Worm (Caenorhabditis elegans) whole organism, young adult: ENCODE measurements around the gene che-11.
"Not testable (repeated sequence)": the region's sequence is repeated elsewhere in the genome, so short reads cannot be mapped to it uniquely, and the experiment has no call there.

Experiments
- F22D6.2 ChIP-seq: sonication (generic microtip); optimal IDR thresholded peaks from 2 replicates; lab custom pipeline; 2016; ENCODE audit warnings: mild to moderate bottlenecking, missing genetic modification characterization, missing compliant biosample characterization
- F33H1.4 ChIP-seq: fragments of 200-800 bp; sonication (Bioruptor generic); IDR thresholded peaks from 2 replicates; pipeline ENCODE4 v1.3.6; 2022; ENCODE audit warnings: missing genetic modification reagents, missing genetic modification characterization, missing compliant biosample characterization
- F39B2.1 ChIP-seq: fragments of 200-800 bp; sonication (Bioruptor generic); IDR thresholded peaks from 2 replicates; pipeline ENCODE4 v1.3.6; 2022; ENCODE audit warnings: missing genetic modification reagents, missing genetic modification characterization, missing compliant biosample characterization
- F57C9.4 ChIP-seq: sonication (generic microtip); optimal IDR thresholded peaks from 2 replicates; lab custom pipeline; 2017; ENCODE audit warnings: mild to moderate bottlenecking, missing genetic modification characterization, missing compliant biosample characterization
- K11D2.4 ChIP-seq: fragments of 200-800 bp; sonication (Bioruptor generic); IDR thresholded peaks from 2 replicates; pipeline ENCODE4 v1.3.6; 2022; ENCODE audit warnings: missing genetic modification reagents, missing genetic modification characterization, missing compliant biosample characterization
- Y95B8A.8 ChIP-seq: fragments of 200-800 bp; sonication (Bioruptor generic); IDR thresholded peaks from 2 replicates; pipeline ENCODE4 v1.3.6; 2022; ENCODE audit warnings: missing genetic modification reagents, missing genetic modification characterization, missing compliant biosample characterization
- athp-1 ChIP-seq: sonication (generic microtip); optimal IDR thresholded peaks from 2 replicates; lab custom pipeline; 2017; ENCODE audit warnings: mild to moderate bottlenecking, missing genetic modification characterization, missing compliant biosample characterization
- ceh-100 ChIP-seq: fragments of 200-800 bp; sonication (Bioruptor generic); IDR thresholded peaks from 2 replicates; pipeline ENCODE4 v1.3.6; 2022; ENCODE audit warnings: missing genetic modification reagents, missing genetic modification characterization, missing compliant biosample characterization
- ceh-27 ChIP-seq: fragments of 200-800 bp; sonication (Bioruptor generic); optimal IDR thresholded peaks from 2 replicates; lab custom pipeline; 2018; ENCODE audit warnings: mild to moderate bottlenecking, missing genetic modification characterization, moderate library complexity, missing compliant biosample characterization
- ceh-40 ChIP-seq: fragments of 200-800 bp; sonication (Bioruptor generic); IDR thresholded peaks from 2 replicates; pipeline ENCODE4 v1.3.6; 2022; ENCODE audit warnings: missing genetic modification characterization, missing compliant biosample characterization
- ceh-58 ChIP-seq: fragments of 200-800 bp; sonication (Bioruptor generic); IDR thresholded peaks from 2 replicates; pipeline ENCODE4 v1.3.6; 2022; ENCODE audit warnings: missing genetic modification characterization, missing compliant biosample characterization
- ceh-79 ChIP-seq: sonication (generic microtip); optimal IDR thresholded peaks from 2 replicates; lab custom pipeline; 2017; ENCODE audit warnings: mild to moderate bottlenecking, missing genetic modification characterization, missing compliant biosample characterization
- dox-1 ChIP-seq: fragments of 200-800 bp; sonication (Bioruptor generic); IDR thresholded peaks from 2 replicates; pipeline ENCODE4 v1.3.6; 2022; ENCODE audit warnings: missing genetic modification reagents, missing genetic modification characterization, missing compliant biosample characterization
- dpl-1 ChIP-seq: fragments of 150-350 bp; optimal IDR thresholded peaks from 2 replicates; lab custom pipeline; 2014; ENCODE audit warnings: missing biosample characterization, missing genetic modification reagents, missing genetic modification characterization
- egl-18 ChIP-seq: fragments of 200-800 bp; sonication (Bioruptor generic); IDR thresholded peaks from 2 replicates; pipeline ENCODE4 v1.3.6; 2022; ENCODE audit warnings: missing genetic modification reagents, missing genetic modification characterization, missing compliant biosample characterization
- fkh-3 ChIP-seq: sonication (generic microtip); optimal IDR thresholded peaks from 2 replicates; lab custom pipeline; 2016; ENCODE audit warnings: mild to moderate bottlenecking, missing genetic modification characterization, missing compliant biosample characterization
- gei-17 ChIP-seq: fragments of 200-800 bp; sonication (Bioruptor generic); optimal IDR thresholded peaks from 2 replicates; lab custom pipeline; 2018; ENCODE audit warnings: mild to moderate bottlenecking, missing genetic modification characterization, missing compliant biosample characterization
- him-1 ChIP-seq: sonication (generic microtip); optimal IDR thresholded peaks from 2 replicates; lab custom pipeline; 2016; ENCODE audit warnings: missing genotype, missing genetic modification reagents, missing genetic modification characterization, missing compliant biosample characterization
- hlh-12 ChIP-seq: sonication (generic microtip); optimal IDR thresholded peaks from 2 replicates; lab custom pipeline; 2016; ENCODE audit warnings: missing genetic modification characterization, missing compliant biosample characterization
- hsf-1 ChIP-seq: fragments of 200-800 bp; sonication (Bioruptor generic); IDR thresholded peaks from 2 replicates; pipeline ENCODE4 v1.3.6; 2022; ENCODE audit warnings: missing genetic modification reagents, missing genetic modification characterization, missing compliant biosample characterization
- lag-1 ChIP-seq: fragments of 200-800 bp; sonication (Bioruptor generic); IDR thresholded peaks from 2 replicates; pipeline ENCODE4 v1.3.6; 2022; ENCODE audit warnings: missing genetic modification reagents, missing genetic modification characterization, missing compliant biosample characterization
- let-607 ChIP-seq, 2 experiments: fragments of 200-800 bp in 1 of 2; sonication (Bioruptor generic) in 1 of 2; sonication (generic microtip) in 1 of 2; optimal IDR thresholded peaks; 2 replicates each; lab custom pipeline; 2016 to 2018; ENCODE audit warnings: mild to moderate bottlenecking in 2 of 2, missing compliant biosample characterization in 2 of 2, missing genetic modification characterization in 2 of 2, moderate library complexity in 2 of 2, missing genotype in 1 of 2
- madf-6 ChIP-seq: fragments of 200-800 bp; sonication (Bioruptor generic); IDR thresholded peaks from 2 replicates; pipeline ENCODE4 v1.3.6; 2022; ENCODE audit warnings: missing genetic modification reagents, missing genetic modification characterization, missing compliant biosample characterization
- mcd-1 ChIP-seq: fragments of 200-800 bp; sonication (Bioruptor generic); IDR thresholded peaks from 2 replicates; pipeline ENCODE4 v1.3.6; 2022; ENCODE audit warnings: missing genetic modification reagents, missing genetic modification characterization, missing compliant biosample characterization
- mxl-1 ChIP-seq: sonication (generic microtip); optimal IDR thresholded peaks from 2 replicates; lab custom pipeline; 2016; ENCODE audit warnings: missing genetic modification characterization, missing compliant biosample characterization
- nfya-2 ChIP-seq: fragments of 200-800 bp; sonication (Bioruptor generic); IDR thresholded peaks from 2 replicates; pipeline ENCODE4 v1.3.6; 2022; ENCODE audit warnings: missing genetic modification reagents, missing genetic modification characterization, missing compliant biosample characterization
- nfyb-1 ChIP-seq: fragments of 200-800 bp; sonication (Bioruptor generic); IDR thresholded peaks from 2 replicates; pipeline ENCODE4 v1.3.6; 2022; ENCODE audit warnings: missing genetic modification reagents, missing genetic modification characterization, missing compliant biosample characterization
- nhr-80 ChIP-seq: sonication (generic microtip); optimal IDR thresholded peaks from 2 replicates; lab custom pipeline; 2016; ENCODE audit warnings: missing genetic modification characterization, missing compliant biosample characterization
- nhr-90 ChIP-seq: sonication (generic microtip); optimal IDR thresholded peaks from 2 replicates; lab custom pipeline; 2016; ENCODE audit warnings: missing genotype, mild to moderate bottlenecking, missing genetic modification characterization, missing compliant biosample characterization
- pbrm-1 ChIP-seq: fragments of 200-800 bp; sonication (Bioruptor generic); IDR thresholded peaks from 2 replicates; pipeline ENCODE4 v1.3.6; 2022; ENCODE audit warnings: missing genetic modification reagents, missing genetic modification characterization, missing compliant biosample characterization
- rec-8 ChIP-seq, 2 experiments: sonication (generic microtip); optimal IDR thresholded peaks; 2 replicates each; lab custom pipeline; 2016; ENCODE audit warnings: mild to moderate bottlenecking in 2 of 2, missing genetic modification characterization in 2 of 2, missing genetic modification reagents in 2 of 2, missing genotype in 2 of 2, missing biosample characterization in 1 of 2, missing compliant biosample characterization in 1 of 2, moderate library complexity in 1 of 2
- repo-1 ChIP-seq: sonication (generic microtip); optimal IDR thresholded peaks from 2 replicates; lab custom pipeline; 2017; ENCODE audit warnings: mild to moderate bottlenecking, missing genetic modification characterization, missing compliant biosample characterization
- rpc-1 ChIP-seq, 2 experiments: fragments of 150-350 bp in 1 of 2; sonication (generic microtip) in 1 of 2; optimal IDR thresholded peaks; 2 replicates each; lab custom pipeline; 2014 to 2018; ENCODE audit warnings: missing biosample characterization in 1 of 2, missing genetic modification characterization in 1 of 2, missing genetic modification reagents in 1 of 2, missing genotype in 1 of 2
- snpc-4 ChIP-seq, 5 experiments: fragments of 150-350 bp in 1 of 5; sonication (generic microtip) in 4 of 5; optimal IDR thresholded peaks; 2 replicates each; lab custom pipeline; 2014 to 2018; ENCODE audit warnings: missing genetic modification characterization in 5 of 5, missing biosample characterization in 3 of 5, antibody characterized with exemption in 2 of 5, mild to moderate bottlenecking in 2 of 5, missing compliant biosample characterization in 2 of 5, missing genotype in 2 of 5, moderate library complexity in 2 of 5, missing genetic modification reagents in 1 of 5
- zfh-2 ChIP-seq: fragments of 200-800 bp; sonication (Bioruptor generic); conservative IDR thresholded peaks from 2 replicates; pipeline ENCODE4 v1.3.6; 2022; ENCODE audit warnings: missing genetic modification reagents, missing genetic modification characterization, missing compliant biosample characterization
- zim-3 ChIP-seq: sonication (generic microtip); optimal IDR thresholded peaks from 2 replicates; lab custom pipeline; 2017; ENCODE audit warnings: mild to moderate bottlenecking, missing genetic modification characterization, moderate library complexity, missing compliant biosample characterization
- ztf-25 ChIP-seq: fragments of 200-800 bp; sonication (Bioruptor generic); IDR thresholded peaks from 2 replicates; pipeline ENCODE4 v1.3.6; 2022; ENCODE audit warnings: missing genetic modification reagents, missing genetic modification characterization, missing compliant biosample characterization
- ztf-26 ChIP-seq: sonication (generic microtip); optimal IDR thresholded peaks from 2 replicates; lab custom pipeline; 2017; ENCODE audit warnings: missing genetic modification characterization, missing compliant biosample characterization

The che-11 gene

DNA sequence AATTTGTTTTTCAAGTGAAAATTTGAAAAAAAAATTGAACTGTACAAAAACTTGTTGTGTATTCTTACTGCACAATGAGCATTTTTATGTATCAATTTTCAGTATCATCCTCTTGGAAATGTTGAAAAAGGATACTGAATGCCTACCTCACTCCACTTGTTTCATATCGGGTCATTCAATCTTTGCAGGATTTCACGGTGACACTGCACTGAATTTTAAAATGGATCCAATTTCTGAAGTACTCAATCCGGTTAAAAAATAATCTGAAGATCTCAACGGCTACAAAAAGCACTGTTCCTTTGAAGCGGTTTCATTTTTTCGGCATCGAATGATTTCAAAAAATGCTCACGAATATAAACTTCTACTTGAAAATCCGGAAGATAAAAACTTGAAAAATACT lies 12.6 kb downstream of the che-11 start:
- TF ChIP-seq snpc-4 (GFP tag; optimal IDR thresholded peaks at IDR 0.05; lab: Kevin White, UChicago), result no peak
- TF ChIP-seq snpc-4 (tag; optimal IDR thresholded peaks at IDR 0.05; lab: Kevin White, UChicago), result no peak
- no peak for TF ChIP-seq gei-17 (GFP tag; lab: Kevin White, UChicago)
- TF ChIP-seq repo-1, result no peak
- TF ChIP-seq hlh-12 (tag; lab: Kevin White, UChicago), result no peak
- no peak for TF ChIP-seq rec-8 (tag; optimal IDR thresholded peaks at IDR 0.05; lab: Kevin White, UChicago)
- TF ChIP-seq K11D2.4 (GFP tag; lab: Robert Waterston, UW), result no peak
- TF ChIP-seq mcd-1 (GFP tag; lab: Robert Waterston, UW), result no peak

DNA sequence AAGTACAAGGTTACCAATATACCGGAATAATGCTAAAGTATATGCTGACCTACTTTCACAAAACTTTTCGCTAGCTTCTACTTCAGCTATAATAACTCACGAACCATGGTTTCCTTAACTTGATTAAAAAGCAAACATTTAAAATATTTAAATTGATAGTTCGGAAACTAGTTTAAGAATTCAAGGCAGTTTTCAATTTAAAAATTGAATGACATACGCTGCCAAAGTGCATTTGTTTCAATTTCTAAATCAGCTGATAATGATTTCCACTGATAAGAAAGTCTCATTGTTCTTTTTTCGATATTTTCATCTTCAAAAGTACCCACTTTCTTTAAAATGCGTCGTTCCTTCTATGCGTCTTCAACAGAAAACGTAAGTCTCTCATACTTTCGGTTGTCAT lies 19.4 kb downstream of the che-11 start, which contains the start of gene enpp-1:
Gene enpp-1 (plus strand): TSS at position 301 of the 400 bp plus-strand sequence.
- not testable (repeated sequence) for TF ChIP-seq fkh-3 (tag; lab: Kevin White, UChicago); nhr-80 (tag; lab: Kevin White, UChicago); F39B2.1 (GFP tag; lab: Robert Waterston, UW)
- TF ChIP-seq, all 124 proteins: peak for 0; not testable (repeated sequence) for 124

DNA sequence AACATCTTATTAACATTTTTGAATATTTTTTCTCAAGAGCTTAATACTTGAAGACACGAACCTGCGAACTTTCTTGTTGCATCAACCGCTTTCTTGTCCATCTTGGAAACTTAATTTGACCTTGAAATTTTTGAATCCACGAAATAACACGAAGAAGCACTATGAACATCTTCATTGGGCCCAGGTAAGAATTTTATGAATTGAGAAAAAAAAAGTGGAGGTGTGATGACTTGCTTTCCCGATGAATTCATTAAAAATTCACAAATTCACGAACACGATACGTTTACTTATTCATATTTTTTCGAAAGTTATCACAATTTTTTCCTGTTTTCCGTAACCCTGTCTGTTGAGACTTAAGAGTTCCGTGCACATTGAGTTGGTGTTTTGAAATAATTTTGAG lies 19.8 kb downstream of the che-11 start, which contains the start of gene C27A7.6:
Gene C27A7.6 (minus strand): TSS at position 101 of the 400 bp plus-strand sequence.
- TF ChIP-seq athp-1 (tag; lab: Kevin White, UChicago); dox-1 (GFP tag; lab: Robert Waterston, UW); snpc-4 (GFP tag; optimal IDR thresholded peaks at IDR 0.05; lab: Kevin White, UChicago); snpc-4 (tag; optimal IDR thresholded peaks at IDR 0.05; lab: Kevin White, UChicago): not testable (repeated sequence)
- TF ChIP-seq, all 124 proteins: peak for 0; not testable (repeated sequence) for 124

DNA sequence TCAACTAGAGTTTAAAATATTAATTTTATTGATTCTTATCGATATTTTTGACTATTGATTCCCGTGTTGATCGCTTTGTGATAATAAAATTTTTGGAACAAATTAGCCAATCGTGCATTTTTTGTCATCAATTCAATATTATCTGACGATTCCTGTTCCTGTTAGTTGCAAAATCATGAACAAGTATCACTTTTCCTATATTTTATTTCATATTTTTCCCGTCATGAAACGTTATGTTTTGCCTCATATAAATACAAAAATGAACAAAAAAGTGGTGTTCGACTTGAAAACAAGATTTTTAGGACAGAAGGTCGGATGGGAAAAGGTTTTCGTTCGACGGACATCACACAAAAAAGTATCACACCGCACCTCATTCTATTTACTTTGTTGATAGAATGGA lies 29.2 kb downstream of the che-11 start, which contains the start of gene C13C4.6:
Gene C13C4.6 (plus strand): TSS at position 301 of the 400 bp plus-strand sequence.
- TF ChIP-seq F33H1.4 (GFP tag; lab: Robert Waterston, UW) (no peak), ceh-40 (GFP tag; lab: Robert Waterston, UW) (no peak), nfyb-1 (no peak), zfh-2 (GFP tag; lab: Robert Waterston, UW) (no peak), ceh-27 (GFP tag; lab: Kevin White, UChicago) (no peak), egl-18 (GFP tag; lab: Robert Waterston, UW) (no peak), ceh-58 (GFP tag; lab: Robert Waterston, UW) (no peak), pbrm-1 (GFP tag; lab: Robert Waterston, UW) (no peak), hsf-1 (GFP tag; lab: Robert Waterston, UW) (no peak), dpl-1 (GFP tag; lab: Kevin White, UChicago) (no peak), ceh-100 (GFP tag; lab: Robert Waterston, UW) (no peak), nfya-2 (no peak), lag-1 (GFP tag; lab: Robert Waterston, UW) (no peak)

DNA sequence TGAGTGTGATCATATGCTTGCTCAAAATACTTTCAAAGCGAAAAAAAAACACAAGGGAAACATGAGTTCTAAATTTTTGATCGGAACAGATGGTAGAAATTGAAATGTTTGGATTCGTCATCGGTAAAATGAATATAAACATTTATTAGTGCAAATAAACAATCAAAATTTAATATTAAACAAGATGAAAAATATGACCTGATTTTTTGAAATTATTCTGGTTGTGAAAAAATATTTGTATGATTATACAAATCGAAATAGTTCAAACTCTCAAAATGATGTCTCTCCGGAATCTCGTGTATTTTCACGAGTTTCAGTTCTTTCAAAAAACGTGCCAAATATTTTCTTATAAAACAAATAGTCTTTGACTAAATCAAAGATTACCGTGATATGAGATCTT lies 30.1 kb downstream of the che-11 start, which contains the start of gene C13C4.7:
Gene C13C4.7 (minus strand): TSS at position 101 of the 400 bp plus-strand sequence.
- TF ChIP-seq ceh-79 (tag; lab: Kevin White, UChicago) (no peak), zim-3 (no peak), ztf-25 (GFP tag; lab: Robert Waterston, UW) (no peak), F22D6.2 (tag; lab: Kevin White, UChicago) (no peak), F57C9.4 (tag; lab: Kevin White, UChicago) (no peak), him-1 (tag; lab: Kevin White, UChicago) (no peak), zfh-2 (GFP tag; lab: Robert Waterston, UW) (no peak), madf-6 (GFP tag; lab: Robert Waterston, UW) (no peak), nhr-90 (tag; lab: Kevin White, UChicago) (no peak), rpc-1 (optimal IDR thresholded peaks at IDR 0.05; lab: Kevin White, UChicago) (no peak), rpc-1 (tag; optimal IDR thresholded peaks at IDR 0.05; lab: Kevin White, UChicago) (no peak), ceh-58 (GFP tag; lab: Robert Waterston, UW) (no peak), let-607 (tag; optimal IDR thresholded peaks at IDR 0.05; lab: Kevin White, UChicago) (no peak), ztf-26 (tag; lab: Kevin White, UChicago) (no peak), Y95B8A.8 (no peak), mxl-1 (tag; lab: Kevin White, UChicago) (no peak)
- TF ChIP-seq, all 124 proteins: peak for 0
